Worm (Caenorhabditis elegans) whole organism, L4 larva: ENCODE results near the gene T08G5.1.

ENCODE experiments used
- aha-1 ChIP-seq: fragments of 150-350 bp; peaks from one replicate; lab custom pipeline; 2014; ENCODE audit warnings: missing biosample characterization, missing genetic modification characterization
- arid-1 ChIP-seq: fragments of 200-800 bp; sonication (Bioruptor generic); conservative IDR thresholded peaks from 2 replicates; pipeline ENCODE4 v1.3.6; 2022; ENCODE audit warnings: missing genetic modification reagents, missing genetic modification characterization, missing compliant biosample characterization
- ceh-32 ChIP-seq: sonication (generic microtip); optimal IDR thresholded peaks from 2 replicates; lab custom pipeline; 2016; ENCODE audit warnings: mild to moderate bottlenecking, missing genetic modification characterization, missing compliant biosample characterization; ENCODE audit not compliant: poor library complexity
- nhr-11 ChIP-seq: fragments of 150-350 bp; optimal IDR thresholded peaks from 2 replicates; lab custom pipeline; 2014; ENCODE audit warnings: missing biosample characterization, missing genetic modification characterization
- nhr-28 ChIP-seq: fragments of 150-350 bp; optimal IDR thresholded peaks from 2 replicates; lab custom pipeline; 2014; ENCODE audit warnings: missing biosample characterization, missing genetic modification characterization
- nhr-6 ChIP-seq: fragments of 150-350 bp; optimal IDR thresholded peaks from 2 replicates; lab custom pipeline; 2014; ENCODE audit warnings: missing biosample characterization, missing genetic modification characterization
- unc-62 ChIP-seq, 3 experiments: fragments of 150-350 bp in 1 of 3; sonication (generic microtip); optimal IDR thresholded peaks in 2 of 3; peaks in 1 of 3; 1 replicate in 1 of 3; 2 replicates in 2 of 3; lab custom pipeline; 2014 to 2017; ENCODE audit warnings: missing biosample characterization in 3 of 3, missing genetic modification characterization in 3 of 3, missing genetic modification reagents in 3 of 3, missing genotype in 1 of 3

The T08G5.1 gene

DNA sequence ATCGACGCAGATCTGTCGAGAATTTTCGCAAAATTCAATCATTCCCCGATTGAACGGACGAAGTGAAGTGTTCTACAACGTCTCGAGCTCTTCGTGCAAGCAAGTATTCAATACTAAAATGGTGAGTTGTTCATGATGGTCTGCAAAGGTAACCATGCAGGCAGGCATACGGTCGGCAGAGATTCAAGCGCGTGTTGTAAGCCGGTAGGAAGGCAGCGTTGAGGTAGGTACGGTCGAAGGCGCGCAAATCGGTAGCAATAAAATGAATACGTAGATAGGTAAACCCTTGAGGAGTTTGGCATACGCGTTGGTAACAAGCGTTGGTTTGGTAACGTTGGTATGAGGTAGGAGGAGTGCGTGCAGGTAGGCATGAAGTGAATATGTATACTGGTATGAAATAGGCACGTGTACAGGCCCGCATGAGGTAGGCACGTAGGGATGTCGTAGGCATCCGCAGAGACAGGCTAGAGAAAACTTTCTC is 49.3 kb downstream of the T08G5.1 start, which contains the start of gene D1086.17:
D1086.17 (plus strand) TSS at position 51 of the 481 bp plus-strand sequence.
- TF ChIP-seq arid-1 (GFP tag; lab: Robert Waterston, UW) (no peak), aha-1 (peak; percentile 92)

DNA sequence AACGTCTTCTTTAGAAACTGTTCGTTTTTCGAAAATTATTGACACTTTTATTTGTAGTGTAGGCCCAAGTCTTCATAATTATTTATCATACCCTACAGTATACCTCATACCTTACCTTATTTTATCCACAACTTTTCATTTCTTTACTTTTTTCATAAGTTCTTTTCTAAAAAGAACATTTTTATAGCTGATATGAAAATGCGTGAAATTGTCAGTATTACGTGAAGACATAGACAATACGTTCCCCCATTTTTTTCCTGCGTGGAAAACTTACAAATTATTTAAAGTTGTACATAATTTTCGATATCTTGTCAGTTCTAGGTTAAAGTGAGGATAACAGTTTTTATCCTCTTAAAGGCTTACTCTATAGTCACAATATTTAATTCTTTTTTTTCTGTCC is 51.3 kb downstream of the T08G5.1 start:
- TF ChIP-seq nhr-28 (tag; lab: Kevin White, UChicago) (no peak), nhr-6 (tag; lab: Kevin White, UChicago) (no peak), unc-62 (GFP tag; optimal IDR thresholded peaks at IDR 0.05 in 1 of 2; lab: Kevin White, UChicago) (peak in 1 of 2 experiments; percentile 90), unc-62 (tag; optimal IDR thresholded peaks at IDR 0.05; lab: Kevin White, UChicago) (no peak), nhr-11 (tag; lab: Kevin White, UChicago) (no peak), ceh-32 (no peak)
